Fruit fly (Drosophila melanogaster) whole organism: ENCODE results near the gene akirin.

Experiments used
- CG8478 ChIP-seq: fragments of >200 bp; optimal IDR thresholded peaks from 2 replicates; lab custom pipeline; 2018; ENCODE audit warnings: inconsistent platforms
- Dll ChIP-seq: fragments of >200 bp; optimal IDR thresholded peaks from 2 replicates; lab custom pipeline; 2017
- EcR ChIP-seq, 2 experiments: fragments of >200 bp; optimal IDR thresholded peaks; 2 replicates each; lab custom pipeline; 2017; ENCODE audit warnings: missing biosample characterization in 2 of 2, missing genetic modification characterization in 2 of 2, missing genetic modification reagents in 2 of 2
- pan ChIP-seq: fragments of >200 bp; optimal IDR thresholded peaks from 2 replicates; lab custom pipeline; 2017
- psq ChIP-seq: fragments of >200 bp; optimal IDR thresholded peaks from 2 replicates; lab custom pipeline; 2017

DNA sequence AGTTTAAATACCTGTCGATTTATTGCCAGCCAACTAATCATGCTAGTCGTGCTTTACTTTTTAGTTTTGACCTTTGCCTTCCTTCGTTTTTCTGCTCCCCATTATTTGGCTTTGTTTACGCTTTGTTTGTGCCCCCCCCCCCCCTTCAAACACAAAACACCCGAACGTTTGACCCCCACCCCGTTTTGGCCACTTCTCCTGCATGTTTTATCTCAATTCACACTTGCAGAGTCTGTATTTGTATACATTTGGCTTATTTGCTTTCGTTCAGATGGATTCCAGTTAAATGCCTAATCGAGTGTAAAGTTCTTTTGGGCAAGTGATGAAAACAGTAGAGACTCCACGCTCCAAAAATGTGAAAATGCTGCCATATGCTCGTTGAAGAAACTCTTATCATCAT is 20.3 kb upstream of the akirin start:
- TF ChIP-seq psq (lab: Kevin White, UChicago) = no peak
- TF ChIP-seq pan = no peak
- no peak for TF ChIP-seq EcR (GFP tag; optimal IDR thresholded peaks at IDR 0.05; lab: Kevin White, UChicago)
- no peak for TF ChIP-seq CG8478
- no peak for TF ChIP-seq Dll (lab: Kevin White, UChicago)
